Worm (Caenorhabditis elegans): ENCODE measurements around the gene srbc-60.

ce11 chrV:826097-826496 lies 46.0 kb downstream of the srbc-60 start, which contains the start of gene F41H8.2:
- TF ChIP-seq him-1 (tag; optimal IDR thresholded peaks at IDR 0.05) (no peak), dao-5 (tag; optimal IDR thresholded peaks at IDR 0.05) (no peak)

Data from whole organism, L4/young adult.